Worm (Caenorhabditis elegans): ENCODE results near the gene C07A4.2.

Gene C07A4.2

DNA sequence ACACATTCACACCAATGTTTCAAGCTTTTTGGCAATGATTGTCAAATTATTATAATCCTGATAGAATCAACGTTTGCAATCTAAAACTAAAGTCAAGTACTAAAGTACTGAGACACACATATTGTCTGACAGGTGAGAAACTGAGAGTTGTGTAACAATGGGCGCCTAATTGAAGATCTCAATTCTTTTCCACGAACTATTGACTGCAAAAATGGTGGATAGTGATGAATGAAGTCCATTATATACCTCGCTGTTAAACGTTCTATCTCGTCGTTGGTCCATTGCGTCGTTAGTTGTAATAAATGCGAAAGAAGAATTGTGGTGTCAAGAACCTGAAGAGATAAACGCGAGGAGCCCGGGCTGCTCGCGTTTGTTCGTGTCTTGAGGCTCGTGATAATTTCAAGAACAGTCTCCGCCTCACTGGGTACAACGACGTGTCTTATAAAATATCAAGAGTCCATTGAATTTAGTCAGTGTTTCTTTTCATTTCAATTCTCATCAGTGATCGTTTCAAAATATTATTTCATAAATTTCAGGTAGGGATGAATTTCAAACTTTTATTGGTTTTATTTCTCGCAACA, 11.8 kb upstream of the C07A4.2 start, which contains the start of gene F09B9.4:
F09B9.4 (plus strand) TSS at position 531 of the 581 bp plus-strand sequence.
- TF ChIP-seq unc-62 (GFP tag; optimal IDR thresholded peaks at IDR 0.05) = no peak

DNA sequence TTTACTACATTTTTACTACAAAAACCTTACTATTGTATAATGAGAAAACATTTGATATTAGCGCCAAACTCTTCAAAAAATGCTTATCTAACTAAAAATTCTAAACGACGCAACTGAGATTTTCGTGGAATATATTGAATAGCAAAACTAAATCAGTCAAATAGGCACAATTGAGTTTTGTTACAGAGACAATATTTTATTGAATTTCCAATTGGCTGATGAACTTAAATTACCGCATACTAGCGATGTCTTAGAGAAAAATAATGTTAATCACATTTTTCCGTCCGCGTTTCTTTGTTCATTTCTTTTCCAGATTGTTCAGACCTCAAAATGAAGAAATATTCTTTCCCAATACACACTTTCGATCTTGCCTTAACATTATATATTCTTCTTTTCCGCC, 9.5 kb upstream of the C07A4.2 start:
- no peak for TF ChIP-seq unc-62 (GFP tag; optimal IDR thresholded peaks at IDR 0.05)

DNA sequence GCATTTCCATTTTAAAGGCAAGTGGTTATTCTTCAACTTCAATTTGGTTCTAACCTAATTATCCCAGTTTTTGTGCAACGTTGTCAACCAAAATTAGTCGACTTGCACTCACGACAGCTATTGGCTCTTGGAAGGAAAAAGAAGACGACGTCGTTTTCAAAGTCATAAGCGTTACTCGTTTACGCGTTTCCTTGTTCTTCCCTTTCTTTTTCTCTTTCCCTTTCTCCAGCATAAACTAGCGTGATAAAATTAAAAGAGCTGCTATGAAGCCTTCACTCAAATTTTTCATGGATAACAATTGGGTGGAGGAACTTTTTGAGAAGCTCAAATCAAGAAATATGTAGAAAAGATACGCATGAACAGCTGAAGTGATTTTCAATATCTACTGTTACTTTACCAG, 8.8 kb upstream of the C07A4.2 start:
- TF ChIP-seq unc-62 (GFP tag; optimal IDR thresholded peaks at IDR 0.05) = no peak

DNA sequence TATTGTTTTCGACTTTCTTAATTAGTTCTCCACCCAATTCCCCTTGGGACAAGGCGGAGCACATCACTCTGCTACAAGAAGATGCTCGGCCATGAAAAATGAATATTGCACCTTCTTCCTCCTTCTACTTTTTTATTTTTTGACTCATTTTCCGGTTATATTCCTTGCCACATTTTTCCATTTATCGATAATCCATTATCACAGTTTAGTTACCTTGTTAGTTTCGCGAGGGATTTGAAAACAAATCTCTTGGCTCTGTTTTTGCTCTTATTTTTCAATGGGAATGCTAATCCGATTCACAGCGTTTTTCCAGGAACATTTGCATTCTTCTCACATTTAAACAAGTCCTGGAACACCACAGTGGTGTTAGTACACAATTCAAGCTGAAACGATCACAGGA, 5.0 kb upstream of the C07A4.2 start, which contains the start of gene rnp-9:
rnp-9 (plus strand) TSS at position 301 of the 400 bp plus-strand sequence.
- no peak for TF ChIP-seq unc-62 (GFP tag; optimal IDR thresholded peaks at IDR 0.05)

DNA sequence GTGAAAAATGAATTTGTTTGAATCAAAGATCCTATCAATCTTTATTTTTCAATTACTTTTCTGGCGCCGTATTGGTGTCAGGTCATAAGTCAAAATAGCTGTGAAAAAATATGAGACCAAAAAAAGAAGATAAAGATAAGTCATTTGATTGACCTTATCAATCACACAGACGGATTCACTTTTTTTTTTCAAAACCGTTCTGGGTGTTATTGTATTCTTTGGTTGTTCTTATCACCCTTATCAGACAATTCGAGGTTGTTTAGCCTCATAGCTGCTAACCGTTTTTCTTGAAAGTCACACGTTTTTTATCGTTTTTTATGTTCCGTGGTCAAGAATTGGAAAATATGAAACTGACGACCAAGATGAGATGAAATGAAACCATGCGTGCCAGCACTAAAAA, 3.5 kb upstream of the C07A4.2 start:
- TF ChIP-seq unc-62 (GFP tag; optimal IDR thresholded peaks at IDR 0.05) = no peak

DNA sequence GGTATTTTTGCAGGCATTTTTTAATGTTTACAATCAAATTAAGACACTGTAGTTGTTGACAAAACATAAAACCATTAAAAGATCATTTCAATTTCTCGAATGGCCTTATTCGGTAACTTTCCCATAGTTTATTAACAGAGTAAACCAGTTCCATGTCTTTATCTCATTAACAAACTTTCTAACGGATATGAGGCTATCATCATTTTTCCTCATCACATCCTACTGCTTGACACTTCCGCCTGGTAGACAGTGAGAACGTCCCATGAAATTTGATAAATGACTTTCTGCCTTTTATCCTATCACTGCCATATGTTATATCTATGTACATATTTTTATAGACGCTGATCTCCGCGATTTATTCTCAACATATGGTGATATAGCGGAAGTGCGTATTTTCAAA, 1.4 kb upstream of the C07A4.2 start:
- no peak for TF ChIP-seq unc-62 (GFP tag; optimal IDR thresholded peaks at IDR 0.05)

DNA sequence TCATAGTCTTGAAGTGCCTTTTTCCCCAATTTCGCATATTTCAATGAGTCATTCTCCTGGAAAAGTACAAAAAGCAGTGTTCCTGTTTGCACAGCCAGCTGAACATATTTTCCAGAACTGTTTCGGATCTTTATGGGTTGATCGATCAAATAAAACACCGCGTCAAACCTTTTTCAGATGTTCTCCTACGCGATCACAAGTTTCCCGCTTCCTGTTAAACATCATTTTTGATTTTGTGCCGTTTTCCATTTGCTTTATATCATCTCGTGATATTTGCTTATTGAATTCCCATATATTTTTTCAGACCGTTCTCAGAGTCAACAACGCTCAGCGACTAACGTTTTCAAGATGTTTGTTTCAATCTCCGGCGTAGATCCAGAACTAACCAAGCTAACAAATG, 2.7 kb downstream of the C07A4.2 start, which contains the start of gene C07A4.3:
C07A4.3 (plus strand) TSS at position 301 of the 400 bp plus-strand sequence.
- no peak for TF ChIP-seq unc-62 (GFP tag; optimal IDR thresholded peaks at IDR 0.05)

DNA sequence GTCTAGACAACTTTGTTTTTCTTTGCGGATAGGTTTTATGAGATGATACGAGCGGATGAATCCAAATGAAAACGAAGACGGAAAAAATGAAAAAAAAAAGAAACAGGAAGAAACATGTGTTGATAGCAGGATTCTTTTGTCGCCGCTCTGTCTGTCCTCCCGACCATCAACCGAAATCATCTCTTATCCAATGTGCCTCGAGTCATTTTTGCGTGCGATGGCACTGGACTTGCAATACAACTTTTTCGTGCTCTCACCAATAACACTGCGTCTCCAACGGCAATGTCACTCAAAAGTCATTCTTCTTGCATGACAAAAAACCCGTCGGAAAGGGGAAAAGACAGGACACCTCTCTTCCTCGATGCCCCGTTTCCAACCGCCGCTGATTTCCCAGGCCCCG, 4.3 kb downstream of the C07A4.2 start, which contains the start of gene ncs-4:
ncs-4 (plus strand) TSS at position 227 of the 400 bp plus-strand sequence.
- no peak for TF ChIP-seq unc-62 (GFP tag; optimal IDR thresholded peaks at IDR 0.05)

DNA sequence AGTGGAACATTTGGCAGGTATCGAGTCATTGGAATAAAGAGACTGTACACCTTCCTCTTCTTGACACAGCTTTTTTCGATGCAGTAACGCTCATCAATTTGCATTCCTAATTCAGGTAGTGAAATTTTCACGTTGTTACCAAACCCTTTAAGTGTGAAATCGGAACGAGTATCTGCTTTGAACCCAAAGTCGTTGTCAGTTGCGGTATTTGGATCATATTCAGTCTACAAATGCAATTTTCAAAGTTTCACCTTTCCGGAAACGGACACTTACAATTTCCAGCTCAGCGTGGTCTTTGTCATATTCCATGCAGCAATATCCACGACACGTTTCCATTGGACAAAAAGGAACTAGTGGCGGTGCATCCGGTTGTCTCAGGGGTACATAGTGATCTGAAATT, 10.6 kb downstream of the C07A4.2 start:
- no peak for TF ChIP-seq unc-62 (GFP tag; optimal IDR thresholded peaks at IDR 0.05)

DNA sequence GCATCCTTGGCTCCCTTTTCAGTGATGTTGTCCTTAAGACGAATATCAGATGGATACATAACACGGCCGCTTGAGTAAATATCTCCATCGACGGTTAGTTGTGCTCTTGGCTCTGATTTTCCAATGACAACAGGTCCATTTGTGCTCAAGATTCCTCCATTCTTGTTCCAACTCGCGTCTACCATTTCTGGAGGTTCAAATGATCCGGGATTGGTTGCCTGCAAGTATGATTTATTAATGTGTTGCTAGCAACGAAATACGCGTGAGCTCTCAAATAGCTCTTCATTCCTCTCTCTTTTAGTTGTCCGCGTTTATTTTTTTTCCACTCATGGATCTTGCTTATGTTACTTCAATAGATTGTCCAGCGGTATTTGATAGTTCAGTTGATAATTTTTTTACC, 11.7 kb downstream of the C07A4.2 start, which contains the start of gene arrd-28:
arrd-28 (plus strand) TSS at position 301 of the 400 bp plus-strand sequence.
- TF ChIP-seq unc-62 (GFP tag; optimal IDR thresholded peaks at IDR 0.05) = no peak

DNA sequence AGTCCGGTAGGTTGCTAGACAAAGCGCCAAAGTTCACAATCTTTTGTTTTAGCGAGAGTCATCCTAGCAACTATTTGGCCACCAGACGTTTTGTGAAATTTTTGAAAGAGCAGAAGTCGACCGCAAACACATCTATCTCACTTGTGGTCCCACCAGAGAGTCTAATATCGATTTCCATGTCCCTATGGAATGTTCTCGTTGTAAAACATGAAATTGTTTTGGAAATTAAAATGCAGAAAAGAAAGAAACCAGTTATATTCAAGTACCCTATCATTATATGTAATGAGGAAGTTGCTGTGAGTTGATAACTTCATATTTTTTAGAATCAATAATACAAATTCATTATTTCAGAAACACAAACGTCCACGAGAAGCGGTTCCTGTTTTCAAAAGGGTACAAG, 12.7 kb downstream of the C07A4.2 start:
- TF ChIP-seq unc-62 (GFP tag; optimal IDR thresholded peaks at IDR 0.05) = no peak

DNA sequence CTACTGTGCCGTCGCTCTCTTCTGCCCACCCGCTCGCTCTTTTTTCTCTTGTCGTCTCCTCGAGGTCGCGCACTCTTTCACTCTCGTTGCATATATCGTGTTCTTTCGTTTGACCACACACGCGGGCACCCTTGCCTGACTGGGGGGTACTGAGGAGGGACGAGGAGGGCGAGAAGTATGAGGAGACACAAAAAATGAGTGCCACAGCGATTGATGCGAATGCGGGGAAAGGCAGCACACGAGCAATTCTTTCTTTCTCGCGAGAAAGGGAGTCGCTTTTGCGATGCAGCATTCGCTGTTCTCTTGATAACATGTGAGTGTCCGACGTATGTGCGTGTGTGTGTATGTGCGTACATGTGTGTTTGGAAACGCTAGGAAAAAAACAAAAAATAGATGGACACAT, 16.5 kb downstream of the C07A4.2 start:
- TF ChIP-seq unc-62 (GFP tag; optimal IDR thresholded peaks at IDR 0.05) = no peak

DNA sequence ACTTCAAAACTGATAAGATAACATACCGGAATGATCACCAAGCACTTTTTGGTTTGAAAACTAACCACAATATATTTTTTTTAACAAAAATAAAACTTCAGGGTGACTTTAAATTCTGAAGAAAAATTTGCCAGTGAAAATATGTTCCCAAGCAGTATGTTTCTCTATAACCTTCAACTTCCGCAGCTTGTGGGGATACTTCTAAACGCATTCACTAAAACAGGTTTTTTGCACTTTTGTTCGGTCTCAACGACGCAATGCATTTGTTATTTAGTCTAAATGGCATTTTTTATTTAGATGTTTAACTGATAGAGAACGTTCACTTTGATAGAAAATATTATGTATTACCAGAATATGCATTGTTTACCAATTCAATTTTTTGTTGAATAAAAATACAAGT, 17.2 kb downstream of the C07A4.2 start:
- TF ChIP-seq unc-62 (GFP tag; optimal IDR thresholded peaks at IDR 0.05) = no peak

DNA sequence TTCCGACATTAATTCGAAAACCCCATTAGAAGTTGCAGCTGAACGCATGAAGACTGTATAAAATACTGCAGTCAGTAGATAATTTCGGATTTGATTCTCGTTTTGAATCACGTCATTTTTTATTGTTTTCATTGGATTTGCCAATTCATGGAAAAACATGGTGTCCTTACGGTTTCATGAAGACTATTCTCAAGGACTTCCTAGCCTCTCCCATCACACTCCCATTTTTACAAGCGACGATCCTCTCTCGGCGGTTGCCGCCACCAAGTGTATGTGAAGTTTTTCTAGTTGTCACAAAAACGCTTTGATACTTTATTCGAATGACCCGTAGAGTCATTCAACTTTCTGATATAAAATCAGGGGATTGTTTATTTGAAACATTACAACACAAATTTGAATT, 17.8 kb downstream of the C07A4.2 start:
- TF ChIP-seq unc-62 (GFP tag; optimal IDR thresholded peaks at IDR 0.05) = no peak

DNA sequence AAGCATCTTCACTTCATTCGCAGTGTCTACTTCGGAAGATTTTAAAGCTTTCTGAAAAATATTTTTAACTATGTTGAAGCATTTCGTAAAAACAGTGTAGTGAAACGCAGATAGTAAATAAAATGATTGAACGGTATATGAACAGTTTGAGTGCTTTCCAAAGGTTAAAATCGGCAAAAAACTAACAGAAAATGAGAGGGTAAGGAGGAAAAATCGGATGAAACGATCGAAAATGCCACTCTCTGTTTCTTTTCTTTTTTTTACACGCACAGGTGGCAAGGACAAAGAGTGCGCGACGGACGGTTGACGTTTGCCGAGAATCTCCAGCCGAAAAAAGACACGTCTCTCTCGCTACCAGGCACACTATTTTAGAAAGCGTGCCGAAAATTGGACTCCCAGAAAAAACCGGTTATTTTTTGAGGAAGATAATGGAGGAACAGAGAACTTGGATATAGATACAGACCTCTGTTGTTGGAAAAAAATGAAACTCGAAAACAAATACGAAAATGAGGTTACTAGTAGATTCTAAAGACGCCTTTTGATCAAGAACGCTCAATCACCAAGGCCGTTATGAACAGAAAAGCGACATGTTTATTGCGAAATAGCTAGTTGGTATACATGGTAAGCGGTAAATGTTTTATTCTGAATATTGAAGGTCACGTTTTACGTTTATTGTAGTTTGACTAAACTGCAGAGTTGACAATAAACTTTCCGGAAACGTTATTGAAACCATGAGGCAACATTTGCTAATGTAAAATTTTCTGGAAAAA, 22.5 kb downstream of the C07A4.2 start, which contains the start of gene myrf-2:
myrf-2 (minus strand) TSS at position 51 of the 770 bp plus-strand sequence.
- no peak for TF ChIP-seq unc-62 (GFP tag; optimal IDR thresholded peaks at IDR 0.05)

DNA sequence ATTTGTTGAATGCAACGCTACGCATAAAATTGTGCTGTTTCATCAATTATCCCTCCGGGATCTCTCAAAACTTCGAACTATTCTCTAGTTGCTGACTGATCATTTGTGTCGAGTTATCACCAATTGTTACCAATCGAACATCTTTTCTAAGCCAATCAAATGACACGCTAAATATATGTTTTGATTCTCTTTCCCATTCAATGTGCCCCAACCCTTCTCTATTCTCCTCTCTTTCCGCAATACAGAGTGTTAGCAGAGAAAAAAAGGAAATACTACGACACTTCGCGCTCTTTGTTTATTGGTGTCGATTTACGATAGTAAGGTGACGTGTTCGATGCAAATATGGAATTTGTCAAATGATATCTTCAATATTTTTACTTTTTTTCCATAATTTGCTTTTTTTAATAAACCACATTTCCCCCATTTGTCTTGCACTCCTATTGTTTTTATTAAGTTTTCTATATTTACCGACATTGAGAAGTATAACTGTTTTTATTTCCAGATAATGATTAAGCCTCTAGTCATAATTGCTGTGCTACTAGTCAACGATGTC, 25.3 kb downstream of the C07A4.2 start, which contains the start of gene nucb-1:
nucb-1 (plus strand) TSS at position 503 of the 553 bp plus-strand sequence.
- no peak for TF ChIP-seq unc-62 (GFP tag; optimal IDR thresholded peaks at IDR 0.05)

DNA sequence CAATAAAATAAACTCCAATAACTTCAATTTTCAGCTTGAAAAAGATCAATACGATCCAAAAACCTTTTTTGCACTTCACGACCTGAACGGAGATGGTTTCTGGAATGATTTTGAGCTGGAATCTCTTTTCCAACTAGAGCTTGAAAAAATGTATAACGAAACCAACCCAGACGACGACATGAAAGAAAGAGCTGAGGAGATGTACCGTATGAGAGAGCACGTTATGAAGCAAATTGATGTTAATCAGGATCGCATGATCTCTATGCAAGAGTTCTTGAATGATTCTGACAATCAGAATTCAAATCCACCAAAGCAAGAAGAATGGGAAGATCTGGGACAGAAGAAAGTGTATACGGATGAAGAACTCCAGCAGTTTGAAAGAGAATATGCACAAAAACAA, 27.2 kb downstream of the C07A4.2 start:
- TF ChIP-seq unc-62 (GFP tag; optimal IDR thresholded peaks at IDR 0.05) = no peak

Data from whole organism, dauer.